Fruit fly (Drosophila melanogaster) whole organism, embryonic: ENCODE data around the gene mRpL14.

Source experiments
- CG11247 ChIP-seq: fragments of 200-800 bp; sonication (Bioruptor generic); IDR thresholded peaks from 2 replicates; pipeline ENCODE4 v1.3.6; 2022; ENCODE audit warnings: missing biosample characterization, missing genetic modification characterization
- CG12236 ChIP-seq: fragments of 200-800 bp; sonication (Bioruptor generic); optimal IDR thresholded peaks from 2 replicates; lab custom pipeline; 2016; ENCODE audit warnings: missing biosample characterization, missing genetic modification characterization
- CG13287 ChIP-seq: fragments of 200-800 bp; sonication (Bioruptor generic); IDR thresholded peaks from 2 replicates; pipeline ENCODE4 v1.3.6; 2022; ENCODE audit warnings: missing biosample characterization, missing genetic modification characterization; ENCODE audit not compliant: partially characterized antibody
- CG16813 ChIP-seq: fragments of 200-800 bp; sonication (Bioruptor generic); IDR thresholded peaks from 3 replicates; pipeline ENCODE4 v1.3.6; 2022; ENCODE audit warnings: missing biosample characterization, missing genetic modification characterization; ENCODE audit not compliant: partially characterized antibody
- CG17361 ChIP-seq: fragments of 200-800 bp; sonication (Bioruptor generic); IDR thresholded peaks from 3 replicates; pipeline ENCODE4 v1.3.6; 2022; ENCODE audit warnings: missing biosample characterization, missing genetic modification characterization
- CG17912 ChIP-seq: fragments of 200-800 bp; sonication (Bioruptor generic); optimal IDR thresholded peaks from 2 replicates; lab custom pipeline; 2018; ENCODE audit warnings: missing biosample characterization, mild to moderate bottlenecking, missing genetic modification characterization
- CG1832 ChIP-seq: fragments of 200-800 bp; sonication (Bioruptor generic); optimal IDR thresholded peaks from 2 replicates; lab custom pipeline; 2017; ENCODE audit warnings: missing biosample characterization, mild to moderate bottlenecking, missing genetic modification characterization, inconsistent platforms
- CG18764 ChIP-seq: fragments of 200-800 bp; sonication (Bioruptor generic); optimal IDR thresholded peaks from 3 replicates; lab custom pipeline; 2016; ENCODE audit warnings: missing biosample characterization, missing genetic modification characterization
- CG2116 ChIP-seq: fragments of 200-800 bp; sonication (Bioruptor generic); optimal IDR thresholded peaks from 3 replicates; lab custom pipeline; 2018; ENCODE audit warnings: missing biosample characterization, mild to moderate bottlenecking, missing genetic modification characterization
- CG2129 ChIP-seq: fragments of 200-800 bp; sonication (Bioruptor generic); IDR thresholded peaks from 2 replicates; pipeline ENCODE4 v1.3.6; 2022; ENCODE audit warnings: missing biosample characterization, missing genetic modification characterization; ENCODE audit not compliant: partially characterized antibody
- CG32532 ChIP-seq: fragments of 200-800 bp; sonication (Bioruptor generic); IDR thresholded peaks from 2 replicates; pipeline ENCODE4 v1.3.6; 2022; ENCODE audit warnings: missing biosample characterization, missing genetic modification characterization
- CG34376 ChIP-seq: fragments of 200-800 bp; sonication (Bioruptor generic); optimal IDR thresholded peaks from 2 replicates; lab custom pipeline; 2018; ENCODE audit warnings: missing biosample characterization, mild to moderate bottlenecking, missing genetic modification characterization
- CG4424 ChIP-seq: fragments of 200-800 bp; sonication (Bioruptor generic); optimal IDR thresholded peaks from 3 replicates; lab custom pipeline; 2016; ENCODE audit warnings: missing biosample characterization, missing genetic modification characterization
- CG5953 ChIP-seq: fragments of 200-800 bp; sonication (Bioruptor generic); IDR thresholded peaks from 2 replicates; pipeline ENCODE4 v1.3.6; 2022; ENCODE audit warnings: missing biosample characterization, missing genetic modification characterization
- CG7372 ChIP-seq: fragments of 200-800 bp; sonication (Bioruptor generic); IDR thresholded peaks from 2 replicates; pipeline ENCODE4 v1.3.6; 2022; ENCODE audit warnings: missing biosample characterization, missing genetic modification characterization
- CG7839 ChIP-seq: fragments of 200-800 bp; sonication (Bioruptor generic); optimal IDR thresholded peaks from 3 replicates; lab custom pipeline; 2018; ENCODE audit warnings: missing biosample characterization, mild to moderate bottlenecking, missing genetic modification characterization, moderate library complexity
- CG8924 ChIP-seq: fragments of 200-800 bp; optimal IDR thresholded peaks from 3 replicates; lab custom pipeline; 2019; ENCODE audit warnings: missing biosample characterization, mild to moderate bottlenecking, missing genetic modification characterization, moderate library complexity
- Dek ChIP-seq: fragments of 200-800 bp; sonication (Bioruptor generic); optimal IDR thresholded peaks from 3 replicates; lab custom pipeline; 2019; ENCODE audit warnings: missing biosample characterization, mild to moderate bottlenecking, missing genetic modification characterization, moderate library complexity
- Drgx ChIP-seq: fragments of 200-800 bp; sonication (Bioruptor generic); IDR thresholded peaks from 2 replicates; pipeline ENCODE4 v1.3.6; 2022; ENCODE audit warnings: missing biosample characterization, missing genetic modification characterization
- H15 ChIP-seq: fragments of 200-800 bp; sonication (Bioruptor generic); IDR thresholded peaks from 3 replicates; pipeline ENCODE4 v1.3.6; 2022; ENCODE audit warnings: missing biosample characterization, missing genetic modification characterization
- HLH4C ChIP-seq: fragments of 200-800 bp; sonication (Bioruptor generic); IDR thresholded peaks from 3 replicates; pipeline ENCODE4 v1.3.6; 2022; ENCODE audit warnings: missing biosample characterization, missing genetic modification characterization; ENCODE audit not compliant: partially characterized antibody
- HLHmδ ChIP-seq: fragments of 200-800 bp; sonication (Bioruptor generic); optimal IDR thresholded peaks from 2 replicates; lab custom pipeline; 2018; ENCODE audit warnings: missing biosample characterization, mild to moderate bottlenecking, missing genetic modification characterization, moderate library complexity
- Mes4 ChIP-seq: fragments of 200-800 bp; sonication (Bioruptor generic); optimal IDR thresholded peaks from 2 replicates; lab custom pipeline; 2016; ENCODE audit warnings: missing biosample characterization, missing genetic modification characterization
- NC2β ChIP-seq: fragments of 200-800 bp; sonication (Bioruptor generic); optimal IDR thresholded peaks from 2 replicates; lab custom pipeline; 2016; ENCODE audit warnings: missing biosample characterization, missing genetic modification characterization
- Vsx1 ChIP-seq: fragments of 200-800 bp; sonication (Bioruptor generic); optimal IDR thresholded peaks from 2 replicates; lab custom pipeline; 2017; ENCODE audit warnings: missing biosample characterization, mild to moderate bottlenecking, missing genetic modification characterization, missing genetic modification reagents
- al ChIP-seq: fragments of 200-800 bp; sonication (Bioruptor generic); IDR thresholded peaks from 2 replicates; pipeline ENCODE4 v1.3.6; 2022; ENCODE audit warnings: missing biosample characterization, missing genetic modification characterization
- ara ChIP-seq: fragments of 200-800 bp; sonication (Bioruptor generic); IDR thresholded peaks from 2 replicates; pipeline ENCODE4 v1.3.6; 2022; ENCODE audit warnings: missing biosample characterization, missing genetic modification characterization
- bcd ChIP-seq: fragments of 200-800 bp; sonication (Bioruptor generic); optimal IDR thresholded peaks from 2 replicates; lab custom pipeline; 2017; ENCODE audit warnings: missing biosample characterization, mild to moderate bottlenecking, missing genetic modification characterization
- chif ChIP-seq, 2 experiments: fragments of 200-800 bp; sonication (Bioruptor generic); optimal IDR thresholded peaks; 3 replicates each; lab custom pipeline; 2016; ENCODE audit warnings: missing biosample characterization in 2 of 2, missing genetic modification characterization in 2 of 2
- disco-r ChIP-seq: fragments of 200-800 bp; sonication (Bioruptor generic); optimal IDR thresholded peaks from 2 replicates; lab custom pipeline; 2016; ENCODE audit warnings: missing biosample characterization, missing genetic modification characterization
- hbn ChIP-seq: fragments of 200-800 bp; sonication (Bioruptor generic); IDR thresholded peaks from 2 replicates; pipeline ENCODE4 v1.3.6; 2022; ENCODE audit warnings: missing biosample characterization, missing genetic modification characterization; ENCODE audit not compliant: partially characterized antibody
- nerfin-1 ChIP-seq: fragments of 200-800 bp; sonication (Bioruptor generic); optimal IDR thresholded peaks from 3 replicates; lab custom pipeline; 2019; ENCODE audit warnings: missing biosample characterization, mild to moderate bottlenecking, missing genetic modification characterization, moderate library complexity
- prd ChIP-seq, 3 experiments: fragments of >200 bp in 2 of 3; fragments of 200-800 bp in 1 of 3; sonication (Bioruptor generic) in 1 of 3; optimal IDR thresholded peaks in 2 of 3; IDR thresholded peaks in 1 of 3; 2 replicates in 2 of 3; 3 replicates in 1 of 3; pipeline versions ENCODE4 v1.3.6 to Lab custom; 2017 to 2022; ENCODE audit warnings: missing biosample characterization in 1 of 3, missing genetic modification characterization in 1 of 3
- psq ChIP-seq: fragments of 200-800 bp; sonication (Bioruptor generic); optimal IDR thresholded peaks from 2 replicates; lab custom pipeline; 2017; ENCODE audit warnings: missing biosample characterization, missing genetic modification characterization
- run ChIP-seq: fragments of 200-800 bp; sonication (Bioruptor generic); optimal IDR thresholded peaks from 3 replicates; lab custom pipeline; 2018; ENCODE audit warnings: missing biosample characterization, mild to moderate bottlenecking, missing genetic modification characterization
- sima ChIP-seq: fragments of 200-800 bp; sonication (Bioruptor generic); optimal IDR thresholded peaks from 2 replicates; lab custom pipeline; 2016; ENCODE audit warnings: missing biosample characterization, missing genetic modification characterization
- sisA ChIP-seq: fragments of 200-800 bp; sonication (Bioruptor generic); IDR thresholded peaks from 2 replicates; pipeline ENCODE4 v1.3.6; 2022; ENCODE audit warnings: missing biosample characterization, missing genetic modification characterization
- slou ChIP-seq: fragments of 200-800 bp; sonication (Bioruptor generic); optimal IDR thresholded peaks from 3 replicates; lab custom pipeline; 2016; ENCODE audit warnings: missing biosample characterization, missing genetic modification characterization
- sna ChIP-seq: fragments of 200-800 bp; sonication (Bioruptor generic); IDR thresholded peaks from 2 replicates; pipeline ENCODE4 v1.3.6; 2022; ENCODE audit warnings: missing biosample characterization, missing genetic modification characterization; ENCODE audit not compliant: partially characterized antibody
- stwl ChIP-seq: fragments of 200-800 bp; sonication (Bioruptor generic); optimal IDR thresholded peaks from 3 replicates; lab custom pipeline; 2018; ENCODE audit warnings: missing biosample characterization, mild to moderate bottlenecking, missing genetic modification characterization, moderate library complexity
- trem ChIP-seq: fragments of 200-800 bp; optimal IDR thresholded peaks from 3 replicates; lab custom pipeline; 2019; ENCODE audit warnings: missing biosample characterization, mild to moderate bottlenecking, missing genetic modification characterization, moderate library complexity
- ttk ChIP-seq: fragments of 200-800 bp; sonication (Bioruptor generic); IDR thresholded peaks from 2 replicates; pipeline ENCODE4 v2.1.2; 2022; ENCODE audit warnings: missing biosample characterization, missing genetic modification characterization
- unpg ChIP-seq: fragments of 200-800 bp; sonication (Bioruptor generic); optimal IDR thresholded peaks from 3 replicates; lab custom pipeline; 2018; ENCODE audit warnings: missing biosample characterization, mild to moderate bottlenecking, missing genetic modification characterization, moderate library complexity
- vfl ChIP-seq: fragments of 200-800 bp; sonication (Bioruptor generic); optimal IDR thresholded peaks from 2 replicates; lab custom pipeline; 2016; ENCODE audit warnings: missing biosample characterization, missing genetic modification characterization
- yki ChIP-seq: fragments of >200 bp; optimal IDR thresholded peaks from 3 replicates; lab custom pipeline; 2018
- z ChIP-seq: fragments of 200-800 bp; sonication (Bioruptor generic); IDR thresholded peaks from 3 replicates; pipeline ENCODE4 v1.3.6; 2022; ENCODE audit warnings: missing biosample characterization, missing genetic modification characterization
- zen ChIP-seq: fragments of 200-800 bp; sonication (Bioruptor generic); optimal IDR thresholded peaks from 3 replicates; lab custom pipeline; 2018; ENCODE audit warnings: missing biosample characterization, mild to moderate bottlenecking, missing genetic modification characterization, moderate library complexity
- zen2 ChIP-seq: fragments of 200-800 bp; sonication (Bioruptor generic); IDR thresholded peaks from 3 replicates; pipeline ENCODE4 v1.3.6; 2022; ENCODE audit warnings: missing biosample characterization, missing genetic modification characterization; ENCODE audit not compliant: partially characterized antibody

The mRpL14 gene

dm6 chrX:2303771-2304513 is 40.5 kb downstream of the mRpL14 start (continued):
- TF ChIP-seq chif (GFP tag; optimal IDR thresholded peaks at IDR 0.05; lab: Kevin White, UChicago) (peak; percentile 90), CG7839 (tag; lab: Kevin White, UChicago) (peak; percentile 92), CG18764 (GFP tag; lab: Kevin White, UChicago) (peak; percentile 76), vfl (peak; percentile 86), prd (optimal IDR thresholded peaks at IDR 0.05; lab: Kevin White, UChicago) (no peak), prd (GFP tag; IDR thresholded peaks at IDR 0.05; lab: Robert Waterston, UW) (peak; percentile 90), zen (peak; percentile 69), CG1832 (GFP tag; lab: Kevin White, UChicago) (peak; percentile 85), Dek (tag; lab: Kevin White, UChicago) (peak; percentile 84), CG7372 (GFP tag; lab: Robert Waterston, UW) (peak; percentile 53), ara (GFP tag; lab: Robert Waterston, UW) (peak; percentile 74), al (GFP tag; lab: Robert Waterston, UW) (peak; percentile 75), unpg (GFP tag; lab: Kevin White, UChicago) (peak; percentile 90), CG11247 (GFP tag; lab: Robert Waterston, UW) (peak; percentile 55; the same call in 1 of the 2 replicates), CG5953 (GFP tag; lab: Robert Waterston, UW) (peak; percentile 72), CG2129 (GFP tag; lab: Robert Waterston, UW) (no peak), CG16813 (GFP tag; lab: Robert Waterston, UW) (no peak), slou (GFP tag; lab: Kevin White, UChicago) (peak; percentile 64), sima (peak; percentile 52), Drgx (GFP tag; lab: Robert Waterston, UW) (peak; percentile 76; the same call in 1 of the 2 replicates), bcd (GFP tag; lab: Kevin White, UChicago) (peak; percentile 87), NC2β (GFP tag; lab: Kevin White, UChicago) (peak; percentile 83), disco-r (GFP tag; lab: Kevin White, UChicago) (peak; percentile 89), CG2116 (GFP tag; lab: Kevin White, UChicago) (peak; percentile 32), H15 (GFP tag; lab: Robert Waterston, UW) (peak; percentile 46; the same call in 1 of the 3 replicates), CG17361 (GFP tag; lab: Robert Waterston, UW) (peak; percentile 78), HLHmδ (no peak), CG8924 (tag; lab: Kevin White, UChicago) (peak; percentile 92), CG34376 (GFP tag; lab: Kevin White, UChicago) (peak; percentile 87), CG32532 (GFP tag; lab: Robert Waterston, UW) (peak; percentile 87), hbn (GFP tag; lab: Robert Waterston, UW) (no peak), yki (lab: Kevin White, UChicago) (peak; percentile 67), CG12236 (GFP tag; lab: Kevin White, UChicago) (peak; percentile 87), Mes4 (peak; percentile 92), zen2 (GFP tag; lab: Robert Waterston, UW) (no peak), ttk (GFP tag; lab: Robert Waterston, UW) (peak; percentile 77), psq (GFP tag; lab: Kevin White, UChicago) (peak; percentile 80), stwl (no peak), CG4424 (GFP tag; lab: Kevin White, UChicago) (peak; percentile 87), CG17912 (GFP tag; lab: Kevin White, UChicago) (no peak), sisA (GFP tag; lab: Robert Waterston, UW) (peak; percentile 86), run (tag; lab: Kevin White, UChicago) (peak; percentile 91), trem (peak; percentile 81), sna (GFP tag; lab: Robert Waterston, UW) (no peak), nerfin-1 (peak; percentile 79), HLH4C (GFP tag; lab: Robert Waterston, UW) (no peak), Vsx1 (GFP tag; lab: Kevin White, UChicago) (peak; percentile 76), CG13287 (GFP tag; lab: Robert Waterston, UW) (peak; percentile 12; the same call in 1 of the 2 replicates), z (GFP tag; lab: Robert Waterston, UW) (peak; percentile 68; the same call in 2 of the 3 replicates)
